Worm (Caenorhabditis elegans) whole organism, young adult: ENCODE data around the gene R05G6.5.

Source experiments
- B0261.1 ChIP-seq: sonication (generic microtip); optimal IDR thresholded peaks from 2 replicates; lab custom pipeline; 2016; ENCODE audit warnings: mild to moderate bottlenecking, missing genetic modification characterization, moderate library complexity, missing compliant biosample characterization
- C17E4.6 ChIP-seq: fragments of 200-800 bp; sonication (Bioruptor generic); IDR thresholded peaks from 2 replicates; pipeline ENCODE4 v1.3.6; 2022; ENCODE audit warnings: missing genetic modification reagents, missing genetic modification characterization, missing compliant biosample characterization
- D2030.7 ChIP-seq: fragments of 200-800 bp; sonication (Bioruptor generic); IDR thresholded peaks from 2 replicates; pipeline ENCODE4 v1.3.6; 2022; ENCODE audit warnings: missing genetic modification reagents, missing genetic modification characterization, missing compliant biosample characterization
- F23B12.7 ChIP-seq: sonication (generic microtip); optimal IDR thresholded peaks from 2 replicates; lab custom pipeline; 2017; ENCODE audit warnings: missing genetic modification characterization, mild to moderate bottlenecking, missing compliant biosample characterization, antibody characterized with exemption, moderate library complexity; ENCODE audit not compliant: insufficient read depth
- F39B2.1 ChIP-seq: fragments of 200-800 bp; sonication (Bioruptor generic); IDR thresholded peaks from 2 replicates; pipeline ENCODE4 v1.3.6; 2022; ENCODE audit warnings: missing genetic modification reagents, missing genetic modification characterization, missing compliant biosample characterization
- F52B5.7 ChIP-seq: sonication (generic microtip); optimal IDR thresholded peaks from 2 replicates; lab custom pipeline; 2016; ENCODE audit warnings: mild to moderate bottlenecking, missing genetic modification characterization, missing compliant biosample characterization
- F55B11.4 ChIP-seq: sonication (generic microtip); optimal IDR thresholded peaks from 2 replicates; lab custom pipeline; 2016; ENCODE audit warnings: missing compliant biosample characterization, missing genetic modification characterization, borderline replicate concordance; ENCODE audit not compliant: insufficient read depth
- F57A8.1 ChIP-seq: fragments of 200-800 bp; sonication (Bioruptor generic); optimal IDR thresholded peaks from 2 replicates; lab custom pipeline; 2018; ENCODE audit warnings: mild to moderate bottlenecking, missing genetic modification characterization, moderate library complexity, missing compliant biosample characterization
- K11D2.4 ChIP-seq: fragments of 200-800 bp; sonication (Bioruptor generic); IDR thresholded peaks from 2 replicates; pipeline ENCODE4 v1.3.6; 2022; ENCODE audit warnings: missing genetic modification reagents, missing genetic modification characterization, missing compliant biosample characterization
- T07F8.4 ChIP-seq: sonication (generic microtip); optimal IDR thresholded peaks from 2 replicates; lab custom pipeline; 2016; ENCODE audit warnings: mild to moderate bottlenecking, missing genetic modification characterization, moderate library complexity, missing compliant biosample characterization
- Y53F4B.3 ChIP-seq: fragments of 200-800 bp; sonication (Bioruptor generic); IDR thresholded peaks from 2 replicates; pipeline ENCODE4 v1.3.6; 2022; ENCODE audit warnings: missing genetic modification reagents, missing genetic modification characterization, missing compliant biosample characterization
- Y53G8AR.9 ChIP-seq: fragments of 200-800 bp; sonication (Bioruptor generic); conservative IDR thresholded peaks from 2 replicates; pipeline ENCODE4 v1.3.6; 2022; ENCODE audit warnings: missing genetic modification reagents, missing genetic modification characterization, missing compliant biosample characterization
- Y79H2A.3 ChIP-seq: fragments of 200-800 bp; sonication (Bioruptor generic); conservative IDR thresholded peaks from 2 replicates; pipeline ENCODE4 v1.3.6; 2022; ENCODE audit warnings: missing genetic modification reagents, missing genetic modification characterization, missing compliant biosample characterization
- akir-1 ChIP-seq: fragments of 200-800 bp; sonication (Bioruptor generic); optimal IDR thresholded peaks from 2 replicates; lab custom pipeline; 2018; ENCODE audit warnings: mild to moderate bottlenecking, missing genetic modification characterization, moderate library complexity, missing compliant biosample characterization
- ama-1 ChIP-seq, 3 experiments: fragments of 150-350 bp in 1 of 3; sonication (generic microtip) in 2 of 3; optimal IDR thresholded peaks; 2 replicates each; lab custom pipeline; 2014 to 2018; ENCODE audit warnings: missing biosample characterization in 2 of 3, missing genetic modification characterization in 2 of 3, missing genetic modification reagents in 2 of 3
- attf-3 ChIP-seq: fragments of 200-800 bp; sonication (Bioruptor generic); conservative IDR thresholded peaks from 2 replicates; pipeline ENCODE4 v1.3.6; 2022; ENCODE audit warnings: missing genetic modification reagents, missing genetic modification characterization, missing compliant biosample characterization
- attf-6 ChIP-seq: fragments of 200-800 bp; sonication (Bioruptor generic); IDR thresholded peaks from 2 replicates; pipeline ENCODE4 v1.3.6; 2022; ENCODE audit warnings: missing genetic modification reagents, missing genetic modification characterization, missing compliant biosample characterization
- bed-2 ChIP-seq: fragments of 200-800 bp; sonication (Bioruptor generic); IDR thresholded peaks from 2 replicates; pipeline ENCODE4 v1.3.6; 2022; ENCODE audit warnings: missing genetic modification reagents, missing genetic modification characterization, missing compliant biosample characterization
- ccch-3 ChIP-seq: fragments of 200-800 bp; sonication (Bioruptor generic); optimal IDR thresholded peaks from 2 replicates; lab custom pipeline; 2018; ENCODE audit warnings: mild to moderate bottlenecking, missing genetic modification characterization, missing compliant biosample characterization
- cebp-1 ChIP-seq, 2 experiments: fragments of 200-800 bp in 1 of 2; sonication (Bioruptor generic) in 1 of 2; sonication (generic microtip) in 1 of 2; IDR thresholded peaks in 1 of 2; optimal IDR thresholded peaks in 1 of 2; 2 replicates each; pipeline versions ENCODE4 v1.3.6 to Lab custom; 2017 to 2022; ENCODE audit warnings: missing compliant biosample characterization in 2 of 2, missing genetic modification characterization in 2 of 2, mild to moderate bottlenecking in 1 of 2, missing genetic modification reagents in 1 of 2, moderate library complexity in 1 of 2
- ceh-79 ChIP-seq: sonication (generic microtip); optimal IDR thresholded peaks from 2 replicates; lab custom pipeline; 2017; ENCODE audit warnings: mild to moderate bottlenecking, missing genetic modification characterization, missing compliant biosample characterization
- ceh-91 ChIP-seq: fragments of 200-800 bp; sonication (Bioruptor generic); IDR thresholded peaks from 2 replicates; pipeline ENCODE4 v1.3.6; 2022; ENCODE audit warnings: missing genetic modification reagents, missing genetic modification characterization, missing compliant biosample characterization
- egl-18 ChIP-seq: fragments of 200-800 bp; sonication (Bioruptor generic); IDR thresholded peaks from 2 replicates; pipeline ENCODE4 v1.3.6; 2022; ENCODE audit warnings: missing genetic modification reagents, missing genetic modification characterization, missing compliant biosample characterization
- egl-44 ChIP-seq: fragments of 200-800 bp; sonication (Bioruptor generic); IDR thresholded peaks from 2 replicates; pipeline ENCODE4 v1.3.6; 2022; ENCODE audit warnings: missing genetic modification reagents, missing genetic modification characterization, missing compliant biosample characterization
- ets-4 ChIP-seq: fragments of 200-800 bp; sonication (Bioruptor generic); optimal IDR thresholded peaks from 2 replicates; lab custom pipeline; 2018; ENCODE audit warnings: mild to moderate bottlenecking, missing genetic modification characterization, missing compliant biosample characterization
- gei-17 ChIP-seq: fragments of 200-800 bp; sonication (Bioruptor generic); optimal IDR thresholded peaks from 2 replicates; lab custom pipeline; 2018; ENCODE audit warnings: mild to moderate bottlenecking, missing genetic modification characterization, missing compliant biosample characterization
- him-1 ChIP-seq: sonication (generic microtip); optimal IDR thresholded peaks from 2 replicates; lab custom pipeline; 2016; ENCODE audit warnings: missing genotype, missing genetic modification reagents, missing genetic modification characterization, missing compliant biosample characterization
- hlh-12 ChIP-seq: sonication (generic microtip); optimal IDR thresholded peaks from 2 replicates; lab custom pipeline; 2016; ENCODE audit warnings: missing genetic modification characterization, missing compliant biosample characterization
- hlh-26 ChIP-seq: fragments of 200-800 bp; sonication (Bioruptor generic); conservative IDR thresholded peaks from 2 replicates; pipeline ENCODE4 v1.3.6; 2022; ENCODE audit warnings: missing genetic modification reagents, missing genetic modification characterization, missing compliant biosample characterization
- hmg-20 ChIP-seq: fragments of 200-800 bp; sonication (Bioruptor generic); IDR thresholded peaks from 2 replicates; pipeline ENCODE4 v1.3.6; 2022; ENCODE audit warnings: missing genetic modification reagents, missing genetic modification characterization, missing compliant biosample characterization
- hrde-1 ChIP-seq: sonication (generic microtip); optimal IDR thresholded peaks from 2 replicates; lab custom pipeline; 2016; ENCODE audit warnings: missing genetic modification characterization, mild to moderate bottlenecking, missing compliant biosample characterization, moderate library complexity, missing genotype, missing genetic modification reagents, borderline replicate concordance
- lin-26 ChIP-seq: fragments of 200-800 bp; sonication (Bioruptor generic); IDR thresholded peaks from 2 replicates; pipeline ENCODE4 v1.3.6; 2022; ENCODE audit warnings: missing genetic modification reagents, missing genetic modification characterization, missing compliant biosample characterization
- lsl-1 ChIP-seq: fragments of 200-800 bp; sonication (Bioruptor generic); optimal IDR thresholded peaks from 2 replicates; lab custom pipeline; 2018; ENCODE audit warnings: mild to moderate bottlenecking, missing genetic modification characterization, moderate library complexity, missing compliant biosample characterization
- madf-6 ChIP-seq: fragments of 200-800 bp; sonication (Bioruptor generic); IDR thresholded peaks from 2 replicates; pipeline ENCODE4 v1.3.6; 2022; ENCODE audit warnings: missing genetic modification reagents, missing genetic modification characterization, missing compliant biosample characterization
- mcd-1 ChIP-seq: fragments of 200-800 bp; sonication (Bioruptor generic); IDR thresholded peaks from 2 replicates; pipeline ENCODE4 v1.3.6; 2022; ENCODE audit warnings: missing genetic modification reagents, missing genetic modification characterization, missing compliant biosample characterization
- nhr-90 ChIP-seq: sonication (generic microtip); optimal IDR thresholded peaks from 2 replicates; lab custom pipeline; 2016; ENCODE audit warnings: missing genotype, mild to moderate bottlenecking, missing genetic modification characterization, missing compliant biosample characterization
- pbrm-1 ChIP-seq: fragments of 200-800 bp; sonication (Bioruptor generic); IDR thresholded peaks from 2 replicates; pipeline ENCODE4 v1.3.6; 2022; ENCODE audit warnings: missing genetic modification reagents, missing genetic modification characterization, missing compliant biosample characterization
- sea-2 ChIP-seq: fragments of 200-800 bp; sonication (Bioruptor generic); IDR thresholded peaks from 2 replicates; pipeline ENCODE4 v1.3.6; 2022; ENCODE audit warnings: missing genetic modification characterization, missing compliant biosample characterization
- snpc-4 ChIP-seq, 5 experiments: fragments of 150-350 bp in 1 of 5; sonication (generic microtip) in 4 of 5; optimal IDR thresholded peaks; 2 replicates each; lab custom pipeline; 2014 to 2018; ENCODE audit warnings: missing genetic modification characterization in 5 of 5, missing biosample characterization in 3 of 5, antibody characterized with exemption in 2 of 5, mild to moderate bottlenecking in 2 of 5, missing compliant biosample characterization in 2 of 5, missing genotype in 2 of 5, moderate library complexity in 2 of 5, missing genetic modification reagents in 1 of 5
- tbp1 ChIP-seq: fragments of 200-800 bp; sonication (Bioruptor generic); optimal IDR thresholded peaks from 2 replicates; lab custom pipeline; 2018; ENCODE audit warnings: mild to moderate bottlenecking, missing genetic modification characterization, missing compliant biosample characterization
- tlf-1 ChIP-seq: fragments of 200-800 bp; sonication (Bioruptor generic); optimal IDR thresholded peaks from 2 replicates; lab custom pipeline; 2018; ENCODE audit warnings: mild to moderate bottlenecking, missing genetic modification characterization, missing compliant biosample characterization
- ztf-18 ChIP-seq: sonication (generic microtip); optimal IDR thresholded peaks from 2 replicates; lab custom pipeline; 2016; ENCODE audit warnings: missing genotype, mild to moderate bottlenecking, missing genetic modification characterization, missing compliant biosample characterization
- ztf-22 ChIP-seq: fragments of 200-800 bp; sonication (Bioruptor generic); optimal IDR thresholded peaks from 2 replicates; lab custom pipeline; 2018; ENCODE audit warnings: mild to moderate bottlenecking, missing genetic modification characterization, moderate library complexity, missing compliant biosample characterization
- ztf-28 ChIP-seq: fragments of 200-800 bp; sonication (Bioruptor generic); IDR thresholded peaks from 2 replicates; pipeline ENCODE4 v1.3.6; 2022; ENCODE audit warnings: missing genetic modification reagents, missing genetic modification characterization, missing compliant biosample characterization

Gene R05G6.5

ce11 chrIV:7487554-7488456 is 20.4 kb upstream of the R05G6.5 start, which contains the start of the genes his-60 and his-59 (continued):
- TF ChIP-seq K11D2.4: no peak
- TF ChIP-seq ztf-22 (GFP tag; lab: Kevin White, UChicago): no peak
- TF ChIP-seq F55B11.4: no peak
- TF ChIP-seq attf-6 (GFP tag; lab: Robert Waterston, UW): peak; percentile 81
- TF ChIP-seq Y53G8AR.9 (GFP tag; lab: Robert Waterston, UW): peak; percentile 85
- TF ChIP-seq Y53F4B.3: no peak
- peak; percentile 67 for TF ChIP-seq tbp1
- peak; percentile 99 for TF ChIP-seq F39B2.1 (GFP tag; lab: Robert Waterston, UW)
- TF ChIP-seq lsl-1 (GFP tag; lab: Kevin White, UChicago): peak; percentile 59
- TF ChIP-seq lin-26 (GFP tag; lab: Robert Waterston, UW): peak; percentile 95
- 0 out of 2 replicates have a peak, but pooled peaks have one; percentile 7 for TF ChIP-seq attf-3 (GFP tag; lab: Robert Waterston, UW)
- TF ChIP-seq bed-2 (GFP tag; lab: Robert Waterston, UW): no peak
- no peak for TF ChIP-seq ztf-28 (GFP tag; lab: Robert Waterston, UW)
- TF ChIP-seq F57A8.1 (GFP tag; lab: Kevin White, UChicago): peak; percentile 41
- no peak for TF ChIP-seq hmg-20 (GFP tag; lab: Robert Waterston, UW)
- peak; percentile 35 for TF ChIP-seq snpc-4 (GFP tag; optimal IDR thresholded peaks at IDR 0.05; lab: Kevin White, UChicago)
- peak; percentile 4 to 64 (median 48) for TF ChIP-seq snpc-4 (tag; optimal IDR thresholded peaks at IDR 0.05; lab: Kevin White, UChicago)
- no peak for TF ChIP-seq F23B12.7 (tag; lab: Kevin White, UChicago)
- TF ChIP-seq him-1 (tag; lab: Kevin White, UChicago): no peak
- TF ChIP-seq ccch-3 (GFP tag; lab: Kevin White, UChicago): no peak
- peak; percentile 39; the same call in 1 of the 2 replicates for TF ChIP-seq D2030.7
- TF ChIP-seq hrde-1 (tag; lab: Kevin White, UChicago): peak; percentile 97
- no peak for TF ChIP-seq ama-1 (optimal IDR thresholded peaks at IDR 0.05; lab: Kevin White, UChicago)
- TF ChIP-seq ama-1 (GFP tag; optimal IDR thresholded peaks at IDR 0.05; lab: Kevin White, UChicago): peak in 1 of 2 experiments; percentile 83
- TF ChIP-seq C17E4.6 (GFP tag; lab: Robert Waterston, UW): 0 out of 2 replicates have a peak, but pooled peaks have one; percentile 18
- TF ChIP-seq Y79H2A.3 (GFP tag; lab: Robert Waterston, UW): peak; percentile 93
- TF ChIP-seq nhr-90 (tag; lab: Kevin White, UChicago): peak; percentile 51
- peak; percentile 31 for TF ChIP-seq T07F8.4 (tag; lab: Kevin White, UChicago)
- TF ChIP-seq ztf-18: peak; percentile 35
- TF ChIP-seq hlh-26 (GFP tag; lab: Robert Waterston, UW): no peak
- TF ChIP-seq gei-17: no peak
- TF ChIP-seq sea-2 (GFP tag; lab: Robert Waterston, UW): no peak
- TF ChIP-seq B0261.1 (tag; lab: Kevin White, UChicago): no peak
- no peak for TF ChIP-seq hlh-12 (tag; lab: Kevin White, UChicago)
- TF ChIP-seq mcd-1 (GFP tag; lab: Robert Waterston, UW): peak; percentile 40; the same call in 1 of the 2 replicates
- TF ChIP-seq F52B5.7: peak; percentile 12
- TF ChIP-seq pbrm-1 (GFP tag; lab: Robert Waterston, UW): peak; percentile 69; the same call in 1 of the 2 replicates
- no peak; the same call in 1 of the 2 replicates for TF ChIP-seq ceh-91 (GFP tag; lab: Robert Waterston, UW)
- no peak for TF ChIP-seq egl-18 (GFP tag; lab: Robert Waterston, UW)
- TF ChIP-seq madf-6 (GFP tag; lab: Robert Waterston, UW): peak; percentile 72
- no peak for TF ChIP-seq akir-1 (GFP tag; lab: Kevin White, UChicago)
- TF ChIP-seq ets-4 (GFP tag; lab: Kevin White, UChicago): no peak
- TF ChIP-seq egl-44 (GFP tag; lab: Robert Waterston, UW): peak; percentile 88
- TF ChIP-seq tlf-1 (GFP tag; lab: Kevin White, UChicago): peak; percentile 76
- TF ChIP-seq cebp-1 (GFP tag; IDR thresholded peaks at IDR 0.05; lab: Robert Waterston, UW): no peak
- TF ChIP-seq cebp-1 (tag; optimal IDR thresholded peaks at IDR 0.05; lab: Kevin White, UChicago): peak; percentile 55
- no peak for TF ChIP-seq ceh-79 (tag; lab: Kevin White, UChicago)
